Worm (Caenorhabditis elegans) whole organism, L1 larva: ENCODE measurements around the gene clec-149.

Experiments
- lin-15B ChIP-seq: fragments of 150-350 bp; sonication (generic microtip); optimal IDR thresholded peaks from 3 replicates; lab custom pipeline; 2014; ENCODE audit warnings: missing biosample characterization, missing genetic modification characterization
- mep-1 ChIP-seq: fragments of 150-350 bp; optimal IDR thresholded peaks from 2 replicates; lab custom pipeline; 2014; ENCODE audit warnings: missing biosample characterization, missing genetic modification characterization
- nhr-76 ChIP-seq: sonication (generic microtip); optimal IDR thresholded peaks from 2 replicates; lab custom pipeline; 2017; ENCODE audit warnings: missing biosample characterization, missing genetic modification characterization
- zag-1 ChIP-seq: fragments of 150-350 bp; optimal IDR thresholded peaks from 2 replicates; lab custom pipeline; 2014; ENCODE audit warnings: missing biosample characterization, missing genetic modification characterization

DNA sequence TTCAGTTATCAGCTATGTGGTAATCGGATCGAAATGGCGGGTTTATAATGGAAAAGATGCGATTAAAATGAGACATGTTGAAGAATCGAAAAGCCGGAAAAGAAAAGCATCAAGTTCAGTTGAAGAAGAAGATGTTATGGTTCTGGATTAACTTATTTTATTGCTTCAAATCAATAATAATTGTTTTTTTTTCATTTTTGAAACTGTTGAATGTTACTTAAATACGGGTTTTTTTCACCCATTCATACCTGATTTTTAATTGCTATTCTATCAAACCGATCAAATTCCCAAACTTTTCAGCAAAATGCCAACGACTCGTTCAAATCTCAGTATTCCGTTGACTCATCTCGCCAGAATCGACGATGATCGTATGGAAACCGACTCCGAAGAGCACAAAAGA, 36.9 kb downstream of the clec-149 start, which contains the start of gene exos-4.2:
- TF ChIP-seq lin-15B (no peak), nhr-76 (no peak), zag-1 (tag; lab: Kevin White, UChicago) (no peak), mep-1 (no peak)
